Fruit fly (Drosophila melanogaster) whole organism, wandering third instar larva: ENCODE data around the gene CG7059.

ENCODE experiments used
- Abd-B ChIP-seq: fragments of >200 bp; optimal IDR thresholded peaks from 2 replicates; lab custom pipeline; 2017; ENCODE audit warnings: missing biosample characterization, missing genetic modification characterization
- Hr78 ChIP-seq: fragments of >200 bp; optimal IDR thresholded peaks from 2 replicates; lab custom pipeline; 2017; ENCODE audit warnings: missing biosample characterization, missing genetic modification characterization
- Myc ChIP-seq: fragments of >200 bp; optimal IDR thresholded peaks from 2 replicates; lab custom pipeline; 2017
- Vsx2 ChIP-seq: fragments of 200-300, 225-300 bp; sonication (Bioruptor generic); optimal IDR thresholded peaks from 2 replicates; lab custom pipeline; 2018; ENCODE audit warnings: missing biosample characterization, missing genetic modification characterization; ENCODE audit not compliant: partially characterized antibody
- br ChIP-seq: fragments of 200-800 bp; sonication (Bioruptor generic); optimal IDR thresholded peaks from 2 replicates; lab custom pipeline; 2016; ENCODE audit warnings: missing biosample characterization, missing genetic modification characterization
- brk ChIP-seq: fragments of 200-800 bp; sonication (Bioruptor generic); optimal IDR thresholded peaks from 2 replicates; lab custom pipeline; 2016; ENCODE audit warnings: missing biosample characterization, mild to moderate bottlenecking, missing genetic modification characterization
- jim ChIP-seq: fragments of 175-275, 200-325 bp; sonication (Bioruptor generic); optimal IDR thresholded peaks from 2 replicates; lab custom pipeline; 2016; ENCODE audit warnings: missing biosample characterization, mild to moderate bottlenecking, missing genetic modification characterization
- sv ChIP-seq: fragments of 200-800 bp; sonication (Bioruptor generic); optimal IDR thresholded peaks from 3 replicates; lab custom pipeline; 2016; ENCODE audit warnings: missing biosample characterization, missing genetic modification characterization
- usp ChIP-seq: fragments of >200 bp; optimal IDR thresholded peaks from 2 replicates; lab custom pipeline; 2017; ENCODE audit warnings: missing biosample characterization, missing genetic modification characterization

- TF ChIP-seq Myc (no peak), brk (no peak), sv (no peak), jim (GFP tag; lab: Kevin White, UChicago) (no peak), Hr78 (GFP tag; lab: Kevin White, UChicago) (no peak), Vsx2 (GFP tag; lab: Kevin White, UChicago) (no peak), Abd-B (GFP tag; lab: Kevin White, UChicago) (no peak), br (GFP tag; lab: Kevin White, UChicago) (no peak), usp (GFP tag; lab: Kevin White, UChicago) (no peak)
These were observed at the start of gene CG7059, which contains the start of gene CAH8 for dm6 chr3R:22389614-22390013.
